Fruit fly (Drosophila melanogaster): ENCODE results near the gene PGS1.

DNA sequence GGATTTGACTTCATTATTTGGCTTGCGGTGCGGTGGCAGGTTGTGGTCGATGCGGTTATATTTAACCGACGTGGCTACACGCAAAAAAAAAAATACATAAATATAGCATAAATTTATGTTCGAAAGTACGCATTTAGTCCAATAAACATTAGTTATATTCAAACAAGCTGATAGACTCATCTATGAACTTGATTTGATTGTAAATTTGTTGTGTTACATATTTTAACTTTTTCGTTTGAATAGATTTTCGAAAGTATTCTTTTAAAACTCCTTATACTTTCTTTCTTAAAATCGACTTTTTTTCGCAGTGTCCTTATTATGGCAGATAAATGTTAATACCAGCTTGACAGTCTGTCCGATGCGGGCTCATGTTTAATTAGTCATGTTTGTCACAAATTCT is 44.8 kb upstream of the PGS1 start:
- TF ChIP-seq CG3281 (GFP tag; optimal IDR thresholded peaks at IDR 0.05) (no peak), HLHmδ (GFP tag; optimal IDR thresholded peaks at IDR 0.05) (no peak), ems (GFP tag; optimal IDR thresholded peaks at IDR 0.05) (no peak), Doc3 (GFP tag; IDR thresholded peaks at IDR 0.05; ENCODE audit: partially characterized antibody) (no peak), sug (tag; optimal IDR thresholded peaks at IDR 0.05) (no peak), HmgZ (tag; optimal IDR thresholded peaks at IDR 0.05) (no peak), dpn (GFP tag; optimal IDR thresholded peaks at IDR 0.05) (no peak), YL-1 (GFP tag; optimal IDR thresholded peaks at IDR 0.05) (no peak), ac (GFP tag; optimal IDR thresholded peaks at IDR 0.05) (no peak), Atf6 (GFP tag; IDR thresholded peaks at IDR 0.05) (no peak), dimm (GFP tag; IDR thresholded peaks at IDR 0.05) (no peak), CG10979 (tag; optimal IDR thresholded peaks at IDR 0.05) (no peak), CG1832 (GFP tag; optimal IDR thresholded peaks at IDR 0.05) (no peak)
